Worm (Caenorhabditis elegans): ENCODE data around the gene lgc-56.

DNA sequence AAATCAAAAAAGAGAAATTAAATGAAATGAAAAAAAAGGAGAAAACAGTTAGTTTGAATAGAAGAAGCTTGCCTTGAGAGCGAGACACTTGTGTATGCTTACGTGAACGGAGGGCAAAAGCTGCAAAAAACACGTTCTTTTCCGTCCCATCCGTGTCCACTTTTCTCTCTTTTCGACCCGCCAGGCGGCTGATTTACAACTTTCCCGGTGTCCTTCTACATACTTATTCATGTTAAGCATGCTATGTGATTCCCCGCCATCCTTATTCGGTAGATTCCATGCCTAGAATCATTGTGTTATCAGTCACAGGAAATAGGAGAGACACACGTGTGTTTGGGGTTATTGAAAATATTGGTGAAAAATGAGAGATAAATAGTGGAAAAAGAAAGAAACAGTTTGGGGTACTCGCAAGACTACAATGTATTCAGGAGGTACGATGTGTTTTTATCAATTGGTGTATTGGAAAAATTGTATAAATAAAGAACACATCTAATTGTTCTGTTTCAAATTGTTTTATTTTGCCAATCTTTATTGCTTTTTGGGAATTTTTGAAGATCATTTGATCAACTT lies 11.8 kb downstream of the lgc-56 start, which contains the start of gene nas-29:
- no peak for TF ChIP-seq unc-3 (GFP tag; conservative IDR thresholded peaks at IDR 0.05)
- no peak for TF ChIP-seq unc-3 (tag; optimal IDR thresholded peaks at IDR 0.05)
- TF ChIP-seq ama-1 (optimal IDR thresholded peaks at IDR 0.05): no peak
- TF ChIP-seq pat-9 (tag; optimal IDR thresholded peaks at IDR 0.05): no peak
- no peak for TF ChIP-seq nhr-11 (tag; optimal IDR thresholded peaks at IDR 0.05)
- no peak for TF ChIP-seq hlh-30 (tag; optimal IDR thresholded peaks at IDR 0.05; ENCODE audit: insufficient read depth)
- no peak for TF ChIP-seq ttx-3 (tag; optimal IDR thresholded peaks at IDR 0.05)
- TF ChIP-seq pha-4 (tag; optimal IDR thresholded peaks at IDR 0.05): no peak
- no peak for TF ChIP-seq sdc-2 (tag; optimal IDR thresholded peaks at IDR 0.05)
- TF ChIP-seq elt-2 (tag; optimal IDR thresholded peaks at IDR 0.05): peak; percentile 65
- TF ChIP-seq lin-11 (tag; optimal IDR thresholded peaks at IDR 0.05): no peak
- no peak for TF ChIP-seq ceh-48 (tag; optimal IDR thresholded peaks at IDR 0.05)
- no peak for TF ChIP-seq fax-1 (tag; optimal IDR thresholded peaks at IDR 0.05)
- no peak for TF ChIP-seq T23F11.4 (GFP tag; optimal IDR thresholded peaks at IDR 0.05)
- TF ChIP-seq ets-4 (tag; optimal IDR thresholded peaks at IDR 0.05): no peak

Measured in whole organism, late embryonic.